Fruit fly (Drosophila melanogaster) whole organism, embryonic: ENCODE measurements around the gene wus.
A peak's percentile ranks its signal among the peaks of the same experiment; 100 is the strongest.

ENCODE experiments used
- CG12391 ChIP-seq: fragments of 200-800 bp; sonication (Bioruptor generic); optimal IDR thresholded peaks from 3 replicates; lab custom pipeline; 2018; ENCODE audit warnings: missing biosample characterization, mild to moderate bottlenecking, missing genetic modification characterization, moderate library complexity
- CG12659 ChIP-seq: fragments of 200-800 bp; sonication (Bioruptor generic); optimal IDR thresholded peaks from 3 replicates; lab custom pipeline; 2017; ENCODE audit warnings: mild to moderate bottlenecking, missing biosample characterization, missing genetic modification reagents, missing genetic modification characterization
- CG13624 ChIP-seq: fragments of 200-800 bp; sonication (Bioruptor generic); optimal IDR thresholded peaks from 2 replicates; lab custom pipeline; 2016; ENCODE audit warnings: missing biosample characterization, missing genetic modification characterization
- CG13894 ChIP-seq: fragments of 200-800 bp; sonication (Bioruptor generic); optimal IDR thresholded peaks from 3 replicates; lab custom pipeline; 2018; ENCODE audit warnings: missing biosample characterization, mild to moderate bottlenecking, missing genetic modification characterization, moderate library complexity
- CG14014 ChIP-seq: fragments of 200-800 bp; sonication (Bioruptor generic); IDR thresholded peaks from 2 replicates; pipeline ENCODE4 v1.3.6; 2022; ENCODE audit warnings: missing biosample characterization, missing genetic modification characterization
- CG1647 ChIP-seq: fragments of 200-800 bp; sonication (Bioruptor generic); optimal IDR thresholded peaks from 3 replicates; lab custom pipeline; 2016; ENCODE audit warnings: missing biosample characterization, missing genetic modification characterization
- CG17186 ChIP-seq: fragments of 200-800 bp; sonication (Bioruptor generic); optimal IDR thresholded peaks from 3 replicates; lab custom pipeline; 2017; ENCODE audit warnings: missing biosample characterization, missing genetic modification reagents, missing genetic modification characterization
- CG17359 ChIP-seq: fragments of 200-800 bp; sonication (Bioruptor generic); optimal IDR thresholded peaks from 3 replicates; lab custom pipeline; 2018; ENCODE audit warnings: missing biosample characterization, mild to moderate bottlenecking, missing genetic modification characterization, moderate library complexity
- CG18011 ChIP-seq: fragments of 200-800 bp; sonication (Bioruptor generic); optimal IDR thresholded peaks from 2 replicates; lab custom pipeline; 2017; ENCODE audit warnings: missing biosample characterization, missing genetic modification characterization, mild to moderate bottlenecking, moderate library complexity, missing genotype
- CG2116 ChIP-seq: fragments of 200-800 bp; sonication (Bioruptor generic); optimal IDR thresholded peaks from 3 replicates; lab custom pipeline; 2018; ENCODE audit warnings: missing biosample characterization, mild to moderate bottlenecking, missing genetic modification characterization
- CG2129 ChIP-seq: fragments of 200-800 bp; sonication (Bioruptor generic); IDR thresholded peaks from 2 replicates; pipeline ENCODE4 v1.3.6; 2022; ENCODE audit warnings: missing biosample characterization, missing genetic modification characterization; ENCODE audit not compliant: partially characterized antibody
- CG2199 ChIP-seq: fragments of 200-800 bp; sonication (Bioruptor generic); IDR thresholded peaks from 3 replicates; pipeline ENCODE4 v1.3.6; 2022; ENCODE audit warnings: missing biosample characterization, missing genetic modification characterization
- CG4360 ChIP-seq: fragments of 200-800 bp; sonication (Bioruptor generic); IDR thresholded peaks from 2 replicates; pipeline ENCODE4 v1.3.6; 2022; ENCODE audit warnings: missing biosample characterization, missing genetic modification characterization
- CG6689 ChIP-seq: fragments of 200-800 bp; sonication (Bioruptor generic); IDR thresholded peaks from 2 replicates; pipeline ENCODE4 v1.3.6; 2022; ENCODE audit warnings: missing biosample characterization, missing genetic modification characterization
- CG7372 ChIP-seq: fragments of 200-800 bp; sonication (Bioruptor generic); IDR thresholded peaks from 2 replicates; pipeline ENCODE4 v1.3.6; 2022; ENCODE audit warnings: missing biosample characterization, missing genetic modification characterization
- CG8290 ChIP-seq, 3 experiments: fragments of 200-800 bp; sonication (Bioruptor generic); optimal IDR thresholded peaks; 2 replicates each; lab custom pipeline; 2016 to 2019; ENCODE audit warnings: missing biosample characterization in 3 of 3, missing genetic modification characterization in 3 of 3, mild to moderate bottlenecking in 2 of 3, moderate library complexity in 1 of 3
- CG8924 ChIP-seq: fragments of 200-800 bp; optimal IDR thresholded peaks from 3 replicates; lab custom pipeline; 2019; ENCODE audit warnings: missing biosample characterization, mild to moderate bottlenecking, missing genetic modification characterization, moderate library complexity
- Dfd ChIP-seq, 2 experiments: fragments of >200 bp; optimal IDR thresholded peaks; 2 replicates each; lab custom pipeline; 2017; ENCODE audit warnings: missing biosample characterization in 2 of 2, missing genetic modification characterization in 2 of 2
- Dll ChIP-seq: fragments of 200-800 bp; sonication (Bioruptor generic); IDR thresholded peaks from 4 replicates; pipeline ENCODE4 v1.3.6; 2022; ENCODE audit warnings: missing biosample characterization, missing genetic modification characterization; ENCODE audit not compliant: partially characterized antibody
- Ets97D ChIP-seq: fragments of 200-800 bp; sonication (Bioruptor generic); optimal IDR thresholded peaks from 3 replicates; lab custom pipeline; 2016; ENCODE audit warnings: missing biosample characterization, missing genetic modification characterization
- Hr3 ChIP-seq: fragments of 200-800 bp; sonication (Bioruptor generic); optimal IDR thresholded peaks from 3 replicates; lab custom pipeline; 2016; ENCODE audit warnings: missing biosample characterization, missing genetic modification characterization
- Hr78 ChIP-seq, 2 experiments: fragments of 200-800 bp in 1 of 2; fragments of >200 bp in 1 of 2; sonication (Bioruptor generic) in 1 of 2; optimal IDR thresholded peaks; 2 replicates each; lab custom pipeline; 2017 to 2019; ENCODE audit warnings: missing biosample characterization in 2 of 2, missing genetic modification characterization in 2 of 2, mild to moderate bottlenecking in 1 of 2, moderate library complexity in 1 of 2
- Mad ChIP-seq: fragments of 200-800 bp; sonication (Bioruptor generic); optimal IDR thresholded peaks from 2 replicates; lab custom pipeline; 2016; ENCODE audit warnings: missing biosample characterization, missing genetic modification characterization
- Med ChIP-seq: fragments of 200-800 bp; sonication (Bioruptor generic); peaks from one replicate; lab custom pipeline; 2016; ENCODE audit warnings: missing biosample characterization, missing genetic modification characterization, mild to moderate bottlenecking, inconsistent platforms, moderate library complexity
- Opbp ChIP-seq: fragments of 200-800 bp; sonication (Bioruptor generic); IDR thresholded peaks from 3 replicates; pipeline ENCODE4 v1.3.6; 2022; ENCODE audit warnings: missing biosample characterization, missing genetic modification characterization; ENCODE audit not compliant: partially characterized antibody
- Sin3A ChIP-seq: fragments of >200 bp; optimal IDR thresholded peaks from 2 replicates; lab custom pipeline; 2018
- Vsx1 ChIP-seq: fragments of 200-800 bp; sonication (Bioruptor generic); optimal IDR thresholded peaks from 2 replicates; lab custom pipeline; 2017; ENCODE audit warnings: missing biosample characterization, mild to moderate bottlenecking, missing genetic modification characterization, missing genetic modification reagents
- YL-1 ChIP-seq: fragments of 200-800 bp; sonication (Bioruptor generic); optimal IDR thresholded peaks from 3 replicates; lab custom pipeline; 2017; ENCODE audit warnings: missing biosample characterization, mild to moderate bottlenecking, missing genetic modification characterization
- amos ChIP-seq: fragments of 200-800 bp; sonication (Bioruptor generic); IDR thresholded peaks from 2 replicates; pipeline ENCODE4 v1.3.6; 2022; ENCODE audit warnings: missing biosample characterization, missing genetic modification characterization; ENCODE audit not compliant: partially characterized antibody
- ato ChIP-seq: fragments of 200-800 bp; sonication (Bioruptor generic); IDR thresholded peaks from 2 replicates; pipeline ENCODE4 v1.3.6; 2022; ENCODE audit warnings: missing biosample characterization, missing genetic modification characterization; ENCODE audit not compliant: partially characterized antibody
- bcd ChIP-seq: fragments of 200-800 bp; sonication (Bioruptor generic); optimal IDR thresholded peaks from 2 replicates; lab custom pipeline; 2017; ENCODE audit warnings: missing biosample characterization, mild to moderate bottlenecking, missing genetic modification characterization
- croc ChIP-seq: fragments of 200-800 bp; sonication (Bioruptor generic); conservative IDR thresholded peaks from 3 replicates; pipeline ENCODE4 v1.3.6; 2022; ENCODE audit warnings: missing biosample characterization, missing genetic modification characterization
- gce ChIP-seq: fragments of 200-800 bp; sonication (Bioruptor generic); IDR thresholded peaks from 3 replicates; pipeline ENCODE4 v1.3.6; 2022; ENCODE audit warnings: missing biosample characterization, missing genetic modification characterization
- hbn ChIP-seq: fragments of 200-800 bp; sonication (Bioruptor generic); IDR thresholded peaks from 2 replicates; pipeline ENCODE4 v1.3.6; 2022; ENCODE audit warnings: missing biosample characterization, missing genetic modification characterization; ENCODE audit not compliant: partially characterized antibody
- hkb ChIP-seq, 2 experiments: fragments of 200-800 bp in 1 of 2; fragments of >200 bp in 1 of 2; sonication (Bioruptor generic) in 1 of 2; IDR thresholded peaks in 1 of 2; optimal IDR thresholded peaks in 1 of 2; 2 replicates each; pipeline versions ENCODE4 v1.3.6 to Lab custom; 2017 to 2022; ENCODE audit warnings: missing biosample characterization in 1 of 2, missing genetic modification characterization in 1 of 2
- insv ChIP-seq, 2 experiments: fragments of 200-800 bp; sonication (Bioruptor generic); optimal IDR thresholded peaks; 3 replicates each; lab custom pipeline; 2016 to 2018; ENCODE audit warnings: missing biosample characterization in 2 of 2, missing genetic modification characterization in 2 of 2
- jumu ChIP-seq: fragments of 200-800 bp; sonication (Bioruptor generic); optimal IDR thresholded peaks from 3 replicates; lab custom pipeline; 2016; ENCODE audit warnings: missing biosample characterization, missing genetic modification characterization
- knrl ChIP-seq: fragments of 200-800 bp; sonication (Bioruptor generic); IDR thresholded peaks from 3 replicates; pipeline ENCODE4 v1.3.6; 2022; ENCODE audit warnings: missing biosample characterization, missing genetic modification characterization; ENCODE audit not compliant: partially characterized antibody
- phol ChIP-seq: fragments of 200-800 bp; sonication (Bioruptor generic); optimal IDR thresholded peaks from 3 replicates; lab custom pipeline; 2018; ENCODE audit warnings: missing biosample characterization, mild to moderate bottlenecking, missing genetic modification characterization, moderate library complexity
- ranshi ChIP-seq: fragments of 200-800 bp; sonication (Bioruptor generic); IDR thresholded peaks from 2 replicates; pipeline ENCODE4 v1.3.6; 2022; ENCODE audit warnings: missing biosample characterization, missing genetic modification characterization
- slp2 ChIP-seq: fragments of 200-800 bp; sonication (Bioruptor generic); optimal IDR thresholded peaks from 2 replicates; lab custom pipeline; 2016; ENCODE audit warnings: missing biosample characterization, missing genetic modification characterization
- sna ChIP-seq: fragments of 200-800 bp; sonication (Bioruptor generic); IDR thresholded peaks from 2 replicates; pipeline ENCODE4 v1.3.6; 2022; ENCODE audit warnings: missing biosample characterization, missing genetic modification characterization; ENCODE audit not compliant: partially characterized antibody
- sob ChIP-seq: fragments of 200-800 bp; sonication (Bioruptor generic); IDR thresholded peaks from 2 replicates; pipeline ENCODE4 v1.3.6; 2022; ENCODE audit warnings: missing biosample characterization, missing genetic modification characterization
- stwl ChIP-seq: fragments of 200-800 bp; sonication (Bioruptor generic); optimal IDR thresholded peaks from 3 replicates; lab custom pipeline; 2018; ENCODE audit warnings: missing biosample characterization, mild to moderate bottlenecking, missing genetic modification characterization, moderate library complexity
- trem ChIP-seq: fragments of 200-800 bp; optimal IDR thresholded peaks from 3 replicates; lab custom pipeline; 2019; ENCODE audit warnings: missing biosample characterization, mild to moderate bottlenecking, missing genetic modification characterization, moderate library complexity
- vnd ChIP-seq: fragments of 200-800 bp; sonication (Bioruptor generic); IDR thresholded peaks from 3 replicates; pipeline ENCODE4 v1.3.6; 2022; ENCODE audit warnings: missing biosample characterization, missing genetic modification characterization; ENCODE audit not compliant: partially characterized antibody
- wek ChIP-seq: fragments of 200-800 bp; sonication (Bioruptor generic); optimal IDR thresholded peaks from 3 replicates; lab custom pipeline; 2018; ENCODE audit warnings: missing biosample characterization, mild to moderate bottlenecking, missing genetic modification characterization, moderate library complexity

The wus gene

dm6 chrX:16968148-16968823, 27.6 kb upstream of the wus start, which contains the start of gene Ubr1 (continued):
- peak; percentile 67 for TF ChIP-seq CG12659 (GFP tag; lab: Kevin White, UChicago)
- TF ChIP-seq CG8290 (GFP tag; optimal IDR thresholded peaks at IDR 0.05; lab: Kevin White, UChicago), result no peak
- peak in 1 of 2 experiments; percentile 74 for TF ChIP-seq CG8290 (tag; optimal IDR thresholded peaks at IDR 0.05; lab: Kevin White, UChicago)
- peak; percentile 86 for TF ChIP-seq Ets97D (GFP tag; lab: Kevin White, UChicago)
- TF ChIP-seq stwl (tag; lab: Kevin White, UChicago), result peak; percentile 97
- TF ChIP-seq knrl (GFP tag; lab: Robert Waterston, UW), result peak; percentile 91
- peak; percentile 71 for TF ChIP-seq YL-1 (GFP tag; lab: Kevin White, UChicago)
- TF ChIP-seq CG2199 (GFP tag; lab: Robert Waterston, UW), result peak; percentile 48; the same call in 1 of the 3 replicates
- peak; percentile 73 for TF ChIP-seq phol (tag; lab: Kevin White, UChicago)
- TF ChIP-seq CG2129, result peak; percentile 32; the same call in 1 of the 2 replicates
- TF ChIP-seq CG12391 (tag; lab: Kevin White, UChicago), result peak; percentile 21
- peak; percentile 85 for TF ChIP-seq Dll
- TF ChIP-seq Dfd (GFP tag; optimal IDR thresholded peaks at IDR 0.05; lab: Kevin White, UChicago), result peak in 1 of 2 experiments; percentile 8
- no peak for TF ChIP-seq CG6689 (GFP tag; lab: Robert Waterston, UW)
- TF ChIP-seq insv (GFP tag; optimal IDR thresholded peaks at IDR 0.05; lab: Kevin White, UChicago), result no peak
- TF ChIP-seq jumu (GFP tag; lab: Kevin White, UChicago), result peak; percentile 48
- TF ChIP-seq CG13894 (tag; lab: Kevin White, UChicago), result peak; percentile 45
- TF ChIP-seq gce (GFP tag; lab: Robert Waterston, UW), result no peak
- no peak for TF ChIP-seq ranshi (GFP tag; lab: Robert Waterston, UW)
- no peak for TF ChIP-seq CG4360 (GFP tag; lab: Robert Waterston, UW)
- no peak for TF ChIP-seq slp2 (GFP tag; lab: Kevin White, UChicago)
- no peak for TF ChIP-seq Hr3 (GFP tag; lab: Kevin White, UChicago)
- peak; percentile 0 for TF ChIP-seq CG17359
- no peak for TF ChIP-seq Vsx1
- no peak for TF ChIP-seq croc (GFP tag; lab: Robert Waterston, UW)
- TF ChIP-seq CG2116 (GFP tag; lab: Kevin White, UChicago), result peak; percentile 89
- peak; percentile 94 for TF ChIP-seq vnd (GFP tag; lab: Robert Waterston, UW)
- peak; percentile 97 for TF ChIP-seq Opbp (GFP tag; lab: Robert Waterston, UW)
- peak; percentile 94 for TF ChIP-seq ato
- no peak for TF ChIP-seq CG1647
- TF ChIP-seq CG7372 (GFP tag; lab: Robert Waterston, UW), result no peak
- no peak for TF ChIP-seq CG14014 (GFP tag; lab: Robert Waterston, UW)
- peak; percentile 72 for TF ChIP-seq trem
- TF ChIP-seq wek (GFP tag; lab: Kevin White, UChicago), result no peak
- peak; percentile 9 for TF ChIP-seq bcd
- peak; percentile 45 for TF ChIP-seq sob (GFP tag; lab: Robert Waterston, UW)
- no peak for TF ChIP-seq Mad (GFP tag; lab: Kevin White, UChicago)
- peak; percentile 80 for TF ChIP-seq hbn (GFP tag; lab: Robert Waterston, UW)
- peak; percentile 95 for TF ChIP-seq amos (GFP tag; lab: Robert Waterston, UW)
- no peak for TF ChIP-seq hkb (optimal IDR thresholded peaks at IDR 0.05; lab: Kevin White, UChicago)
- TF ChIP-seq hkb (GFP tag; IDR thresholded peaks at IDR 0.05; lab: Robert Waterston, UW), result no peak
- TF ChIP-seq Med, result peak; percentile 89
- TF ChIP-seq CG17186 (GFP tag; lab: Kevin White, UChicago), result peak; percentile 51
- TF ChIP-seq CG18011, result peak; percentile 5
- TF ChIP-seq CG13624, result peak; percentile 64
- peak; percentile 84 for TF ChIP-seq sna (GFP tag; lab: Robert Waterston, UW)
- TF ChIP-seq Sin3A (lab: Kevin White, UChicago), result peak; percentile 37
- TF ChIP-seq Hr78 (GFP tag; optimal IDR thresholded peaks at IDR 0.05; lab: Kevin White, UChicago), result peak in 1 of 2 experiments; percentile 6
- peak; percentile 31 for TF ChIP-seq CG8924 (tag; lab: Kevin White, UChicago)
